Worm (Caenorhabditis elegans): ENCODE data around the gene gsp-1.

DNA sequence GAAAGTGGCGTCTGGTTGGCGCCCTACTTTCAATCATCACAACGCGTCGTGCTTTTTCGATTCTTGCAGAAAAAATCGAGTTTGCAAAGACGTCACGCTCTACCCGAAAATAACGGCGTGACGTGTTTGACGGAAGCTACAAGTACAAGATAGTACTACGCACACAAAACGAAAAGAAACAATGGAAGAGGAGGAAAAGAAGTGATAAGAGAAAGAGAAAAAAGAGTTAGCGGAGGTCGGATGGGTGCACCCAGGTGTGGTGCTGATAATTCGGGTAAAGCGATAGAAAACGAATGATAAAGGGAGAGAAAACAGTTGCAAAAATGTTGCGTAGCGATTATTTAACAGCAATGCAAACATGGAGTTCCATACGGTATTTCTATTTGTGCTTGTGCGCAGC, 44.5 kb downstream of the gsp-1 start:
- TF ChIP-seq lin-11 (tag; optimal IDR thresholded peaks at IDR 0.05) = no peak
- TF ChIP-seq nhr-11 (tag; optimal IDR thresholded peaks at IDR 0.05) = no peak
- TF ChIP-seq ceh-16 (tag; optimal IDR thresholded peaks at IDR 0.05) = no peak
- TF ChIP-seq dmd-4 (tag; optimal IDR thresholded peaks at IDR 0.05) = no peak
- no peak for TF ChIP-seq ama-1 (optimal IDR thresholded peaks at IDR 0.05)
- no peak for TF ChIP-seq alr-1 (tag; optimal IDR thresholded peaks at IDR 0.05)
- TF ChIP-seq ztf-4 (tag; optimal IDR thresholded peaks at IDR 0.05) = no peak

Measured in whole organism, L2 larva.